Fruit fly (Drosophila melanogaster) whole organism, embryonic: ENCODE measurements around the gene CG6972.
A peak's percentile ranks its signal among the peaks of the same experiment; 100 is the strongest.

Experiments
- Adf1 ChIP-seq: fragments of 200-800 bp; sonication (Bioruptor generic); IDR thresholded peaks from 2 replicates; pipeline ENCODE4 v1.3.6; 2022; ENCODE audit warnings: missing biosample characterization, missing genetic modification characterization
- Awh ChIP-seq: fragments of 200-800 bp; sonication (Bioruptor generic); IDR thresholded peaks from 2 replicates; pipeline ENCODE4, ENCODE4 v1.3.6; 2022; ENCODE audit warnings: missing biosample characterization, missing genetic modification characterization
- CG10565 ChIP-seq: fragments of 200-800 bp; sonication (Bioruptor generic); optimal IDR thresholded peaks from 3 replicates; lab custom pipeline; 2016; ENCODE audit warnings: missing biosample characterization, mild to moderate bottlenecking, missing genetic modification characterization
- CG10959 ChIP-seq: fragments of 200-800 bp; sonication (Bioruptor generic); IDR thresholded peaks from 2 replicates; pipeline ENCODE4 v1.3.6; 2022; ENCODE audit warnings: missing biosample characterization, missing genetic modification characterization
- CG11695 ChIP-seq: fragments of 200-800 bp; sonication (Bioruptor generic); IDR thresholded peaks from 3 replicates; pipeline ENCODE4 v1.3.6; 2022; ENCODE audit warnings: missing biosample characterization, missing genetic modification characterization
- CG11723 ChIP-seq: fragments of 200-800 bp; sonication (Bioruptor generic); optimal IDR thresholded peaks from 2 replicates; lab custom pipeline; 2017; ENCODE audit warnings: missing biosample characterization, mild to moderate bottlenecking, missing genetic modification characterization
- CG12299 ChIP-seq: fragments of 200-800 bp; sonication (Bioruptor generic); optimal IDR thresholded peaks from 2 replicates; lab custom pipeline; 2018; ENCODE audit warnings: missing biosample characterization, mild to moderate bottlenecking, missing genetic modification characterization
- CG14710 ChIP-seq: fragments of 200-800 bp; sonication (Bioruptor generic); optimal IDR thresholded peaks from 3 replicates; lab custom pipeline; 2019; ENCODE audit warnings: missing biosample characterization, mild to moderate bottlenecking, missing genetic modification characterization, moderate library complexity
- CG16779 ChIP-seq: fragments of 200-800 bp; sonication (Bioruptor generic); IDR thresholded peaks from 2 replicates; pipeline ENCODE4 v1.3.6; 2022; ENCODE audit warnings: missing biosample characterization, missing genetic modification characterization
- CG18011 ChIP-seq: fragments of 200-800 bp; sonication (Bioruptor generic); optimal IDR thresholded peaks from 2 replicates; lab custom pipeline; 2017; ENCODE audit warnings: missing biosample characterization, missing genetic modification characterization, mild to moderate bottlenecking, moderate library complexity, missing genotype
- CG2202 ChIP-seq: fragments of 200-800 bp; sonication (Bioruptor generic); optimal IDR thresholded peaks from 2 replicates; lab custom pipeline; 2018; ENCODE audit warnings: missing biosample characterization, mild to moderate bottlenecking, missing genetic modification characterization
- CG31224 ChIP-seq: fragments of 200-800 bp; sonication (Bioruptor generic); IDR thresholded peaks from 2 replicates; pipeline ENCODE4 v1.3.6; 2022; ENCODE audit warnings: missing biosample characterization, missing genetic modification characterization
- CG4328 ChIP-seq: fragments of 200-800 bp; sonication (Bioruptor generic); optimal IDR thresholded peaks from 3 replicates; lab custom pipeline; 2017; ENCODE audit warnings: missing biosample characterization, missing genetic modification reagents, missing genetic modification characterization
- CG4617 ChIP-seq: fragments of 200-800 bp; sonication (Bioruptor generic); optimal IDR thresholded peaks from 3 replicates; lab custom pipeline; 2016; ENCODE audit warnings: missing biosample characterization, missing genetic modification characterization, borderline replicate concordance
- CG4820 ChIP-seq: fragments of 200-800 bp; sonication (Bioruptor generic); optimal IDR thresholded peaks from 3 replicates; lab custom pipeline; 2016; ENCODE audit warnings: missing biosample characterization, missing genetic modification characterization
- CG5180 ChIP-seq: fragments of 200-800 bp; sonication (Bioruptor generic); optimal IDR thresholded peaks from 3 replicates; lab custom pipeline; 2017; ENCODE audit warnings: missing biosample characterization, missing genetic modification characterization, mild to moderate bottlenecking, moderate library complexity, missing genetic modification reagents
- CkIIα-i1 ChIP-seq: fragments of 200-800 bp; sonication (Bioruptor generic); IDR thresholded peaks from 2 replicates; pipeline ENCODE4 v1.3.6; 2022; ENCODE audit warnings: missing biosample characterization, missing genetic modification characterization
- Dad ChIP-seq: fragments of 200-800 bp; sonication (Bioruptor generic); optimal IDR thresholded peaks from 3 replicates; lab custom pipeline; 2016; ENCODE audit warnings: missing biosample characterization, missing genetic modification characterization
- Doc2 ChIP-seq: fragments of 200-800 bp; sonication (Bioruptor generic); IDR thresholded peaks from 2 replicates; pipeline ENCODE4 v1.3.6; 2022; ENCODE audit warnings: missing biosample characterization, missing genetic modification characterization
- Drgx ChIP-seq: fragments of 200-800 bp; sonication (Bioruptor generic); IDR thresholded peaks from 2 replicates; pipeline ENCODE4 v1.3.6; 2022; ENCODE audit warnings: missing biosample characterization, missing genetic modification characterization
- GATAe ChIP-seq: fragments of 200-800 bp; sonication (Bioruptor generic); conservative IDR thresholded peaks from 2 replicates; pipeline ENCODE4 v1.3.6; 2022; ENCODE audit warnings: missing biosample characterization, missing genetic modification characterization
- HLH54F ChIP-seq: fragments of 200-800 bp; sonication (Bioruptor generic); optimal IDR thresholded peaks from 3 replicates; lab custom pipeline; 2016; ENCODE audit warnings: missing biosample characterization, missing genetic modification characterization
- Lim3 ChIP-seq: fragments of 200-800 bp; sonication (Bioruptor generic); IDR thresholded peaks from 2 replicates; pipeline ENCODE4 v1.3.6; 2022; ENCODE audit warnings: missing biosample characterization, missing genetic modification characterization
- NC2α ChIP-seq: fragments of 200-800 bp; sonication (Bioruptor generic); optimal IDR thresholded peaks from 2 replicates; lab custom pipeline; 2016; ENCODE audit warnings: missing biosample characterization, missing genetic modification characterization
- NK7.1 ChIP-seq: fragments of 200-800 bp; sonication (Bioruptor generic); optimal IDR thresholded peaks from 3 replicates; lab custom pipeline; 2016; ENCODE audit warnings: missing biosample characterization, missing genetic modification characterization
- Neu2 ChIP-seq: fragments of 200-800 bp; sonication (Bioruptor generic); optimal IDR thresholded peaks from 3 replicates; lab custom pipeline; 2016; ENCODE audit warnings: missing biosample characterization, missing genetic modification characterization, borderline replicate concordance
- Sox100B ChIP-seq: fragments of 200-800 bp; sonication (Bioruptor generic); optimal IDR thresholded peaks from 3 replicates; lab custom pipeline; 2018; ENCODE audit warnings: missing biosample characterization, mild to moderate bottlenecking, missing genetic modification characterization
- ab ChIP-seq: fragments of 200-800 bp; sonication (Bioruptor generic); optimal IDR thresholded peaks from 2 replicates; lab custom pipeline; 2016; ENCODE audit warnings: missing biosample characterization, missing genetic modification characterization
- ac ChIP-seq: fragments of 200-800 bp; sonication (Bioruptor generic); optimal IDR thresholded peaks from 3 replicates; lab custom pipeline; 2017; ENCODE audit warnings: missing biosample characterization, mild to moderate bottlenecking, missing genetic modification characterization
- cas ChIP-seq: fragments of 200-800 bp; sonication (Bioruptor generic); IDR thresholded peaks from 2 replicates; pipeline ENCODE4 v1.3.6; 2022; ENCODE audit warnings: missing biosample characterization, missing genetic modification characterization
- cwo ChIP-seq: fragments of 200-800 bp; sonication (Bioruptor generic); optimal IDR thresholded peaks from 3 replicates; lab custom pipeline; 2017; ENCODE audit warnings: missing biosample characterization, missing genetic modification characterization, mild to moderate bottlenecking, moderate library complexity, missing genetic modification reagents
- dmrt99B ChIP-seq: fragments of 200-800 bp; sonication (Bioruptor generic); optimal IDR thresholded peaks from 2 replicates; lab custom pipeline; 2018; ENCODE audit warnings: missing biosample characterization, mild to moderate bottlenecking, missing genetic modification characterization, moderate library complexity
- exex ChIP-seq: fragments of 200-800 bp; sonication (Bioruptor generic); optimal IDR thresholded peaks from 4 replicates; lab custom pipeline; 2018; ENCODE audit warnings: missing biosample characterization, mild to moderate bottlenecking, missing genetic modification characterization, moderate library complexity
- fd3F ChIP-seq: fragments of 200-800 bp; sonication (Bioruptor generic); optimal IDR thresholded peaks from 2 replicates; lab custom pipeline; 2018; ENCODE audit warnings: missing biosample characterization, mild to moderate bottlenecking, missing genetic modification characterization, moderate library complexity
- fd64A ChIP-seq: fragments of 200-800 bp; sonication (Bioruptor generic); optimal IDR thresholded peaks from 3 replicates; lab custom pipeline; 2018; ENCODE audit warnings: missing biosample characterization, mild to moderate bottlenecking, missing genetic modification characterization
- fd96Cb ChIP-seq: fragments of 200-800 bp; sonication (Bioruptor generic); optimal IDR thresholded peaks from 2 replicates; lab custom pipeline; 2018; ENCODE audit warnings: missing biosample characterization, mild to moderate bottlenecking, missing genetic modification characterization, moderate library complexity
- gce ChIP-seq: fragments of 200-800 bp; sonication (Bioruptor generic); IDR thresholded peaks from 3 replicates; pipeline ENCODE4 v1.3.6; 2022; ENCODE audit warnings: missing biosample characterization, missing genetic modification characterization
- gcm ChIP-seq: fragments of 200-800 bp; sonication (Bioruptor generic); optimal IDR thresholded peaks from 2 replicates; lab custom pipeline; 2019; ENCODE audit warnings: missing biosample characterization, mild to moderate bottlenecking, missing genetic modification characterization, moderate library complexity
- h ChIP-seq: fragments of >200 bp; optimal IDR thresholded peaks from 2 replicates; lab custom pipeline; 2017
- hth ChIP-seq: fragments of >200 bp; optimal IDR thresholded peaks from 2 replicates; lab custom pipeline; 2017; ENCODE audit warnings: inconsistent platforms
- jumu ChIP-seq: fragments of 200-800 bp; sonication (Bioruptor generic); optimal IDR thresholded peaks from 3 replicates; lab custom pipeline; 2016; ENCODE audit warnings: missing biosample characterization, missing genetic modification characterization
- kah ChIP-seq: fragments of 200-800 bp; sonication (Bioruptor generic); optimal IDR thresholded peaks from 2 replicates; lab custom pipeline; 2018; ENCODE audit warnings: missing biosample characterization, mild to moderate bottlenecking, missing genetic modification characterization
- klu ChIP-seq: fragments of 200-800 bp; sonication (Bioruptor generic); IDR thresholded peaks from 2 replicates; pipeline ENCODE4 v1.3.6; 2022; ENCODE audit warnings: missing biosample characterization, missing genetic modification characterization
- oc ChIP-seq: fragments of 200-800 bp; sonication (Bioruptor generic); optimal IDR thresholded peaks from 2 replicates; lab custom pipeline; 2018; ENCODE audit warnings: missing biosample characterization, mild to moderate bottlenecking, missing genetic modification characterization, moderate library complexity
- sens ChIP-seq: fragments of 200-800 bp; sonication (Bioruptor generic); peaks from one replicate; lab custom pipeline; 2016; ENCODE audit warnings: missing biosample characterization, missing genetic modification characterization
- shn ChIP-seq: fragments of 200-800 bp; sonication (Bioruptor generic); optimal IDR thresholded peaks from 3 replicates; lab custom pipeline; 2016; ENCODE audit warnings: missing biosample characterization, missing genetic modification characterization
- slbo ChIP-seq: fragments of 200-800 bp; sonication (Bioruptor generic); IDR thresholded peaks from 2 replicates; pipeline ENCODE4 v1.3.6; 2022; ENCODE audit warnings: missing biosample characterization, missing genetic modification characterization
- slp2 ChIP-seq: fragments of 200-800 bp; sonication (Bioruptor generic); optimal IDR thresholded peaks from 2 replicates; lab custom pipeline; 2016; ENCODE audit warnings: missing biosample characterization, missing genetic modification characterization
- so ChIP-seq: fragments of 200-800 bp; sonication (Bioruptor generic); IDR thresholded peaks from 3 replicates; pipeline ENCODE4 v1.3.6; 2022; ENCODE audit warnings: missing biosample characterization, missing genetic modification characterization
- tgo ChIP-seq: fragments of 200-800 bp; sonication (Bioruptor generic); IDR thresholded peaks from 3 replicates; pipeline ENCODE4 v1.3.6; 2022; ENCODE audit warnings: missing biosample characterization, missing genetic modification characterization
- tx ChIP-seq: fragments of 200-800 bp; sonication (Bioruptor generic); optimal IDR thresholded peaks from 2 replicates; lab custom pipeline; 2016; ENCODE audit warnings: missing biosample characterization, missing genetic modification characterization
- zfh1 ChIP-seq: fragments of 200-800 bp; sonication (Bioruptor generic); IDR thresholded peaks from 3 replicates; pipeline ENCODE4 v1.3.6; 2022; ENCODE audit warnings: missing biosample characterization, missing genetic modification characterization

CG6972 gene

dm6 chr3R:22684948-22685253 lies 16.9 kb upstream of the CG6972 start:
- TF ChIP-seq CG31224 (GFP tag; lab: Robert Waterston, UW), result no peak
- TF ChIP-seq CG2202, result no peak
- TF ChIP-seq CG10565 (GFP tag; lab: Kevin White, UChicago), result no peak
- TF ChIP-seq fd64A (GFP tag; lab: Kevin White, UChicago), result no peak
- TF ChIP-seq sens (GFP tag; lab: Kevin White, UChicago), result peak; percentile 72
- no peak for TF ChIP-seq Lim3
- peak; percentile 82 for TF ChIP-seq cwo (GFP tag; lab: Kevin White, UChicago)
- no peak for TF ChIP-seq slbo (GFP tag; lab: Robert Waterston, UW)
- TF ChIP-seq Awh, result 0 out of 2 replicates have a peak, but pooled peaks have one; percentile 7
- peak; percentile 46 for TF ChIP-seq exex
- no peak for TF ChIP-seq Adf1 (GFP tag; lab: Robert Waterston, UW)
- no peak for TF ChIP-seq HLH54F (GFP tag; lab: Kevin White, UChicago)
- no peak for TF ChIP-seq shn (GFP tag; lab: Kevin White, UChicago)
- TF ChIP-seq tgo (GFP tag; lab: Robert Waterston, UW), result no peak
- no peak for TF ChIP-seq Doc2
- TF ChIP-seq fd96Cb, result no peak
- no peak for TF ChIP-seq CG18011
- no peak for TF ChIP-seq Neu2 (GFP tag; lab: Kevin White, UChicago)
- TF ChIP-seq CkIIα-i1 (GFP tag; lab: Robert Waterston, UW), result no peak
- no peak for TF ChIP-seq GATAe (GFP tag; lab: Robert Waterston, UW)
- TF ChIP-seq tx, result no peak
- TF ChIP-seq CG11695 (GFP tag; lab: Robert Waterston, UW), result 0 out of 3 replicates have a peak, but pooled peaks have one; percentile 14

dm6 chr3R:22686336-22686874 lies 15.4 kb upstream of the CG6972 start, which contains the start of the genes Gclm and CG17625:
Gclm (minus strand) TSS chr3R:22686510.
CG17625 (plus strand) TSS chr3R:22686849.
- no peak for TF ChIP-seq CG4820
- TF ChIP-seq slp2 (GFP tag; lab: Kevin White, UChicago), result no peak
- peak; percentile 3 for TF ChIP-seq oc
- TF ChIP-seq CG14710 (tag; lab: Kevin White, UChicago), result peak; percentile 84
- TF ChIP-seq CG4617, result no peak
- TF ChIP-seq gcm, result peak; percentile 57
- TF ChIP-seq gce (GFP tag; lab: Robert Waterston, UW), result no peak
- no peak for TF ChIP-seq ab (GFP tag; lab: Kevin White, UChicago)
- TF ChIP-seq Drgx (GFP tag; lab: Robert Waterston, UW), result peak; percentile 44
- TF ChIP-seq h (lab: Kevin White, UChicago), result no peak
- TF ChIP-seq NK7.1 (GFP tag; lab: Kevin White, UChicago), result no peak
- peak; percentile 57 for TF ChIP-seq kah
- no peak for TF ChIP-seq CG5180 (GFP tag; lab: Kevin White, UChicago)
- no peak; the same call in 1 of the 2 replicates for TF ChIP-seq CG16779
- TF ChIP-seq cas (GFP tag; lab: Robert Waterston, UW), result no peak
- TF ChIP-seq Dad (GFP tag; lab: Kevin White, UChicago), result peak; percentile 29
- no peak for TF ChIP-seq ac (GFP tag; lab: Kevin White, UChicago)
- peak; percentile 3 for TF ChIP-seq jumu
- 0 out of 3 replicates have a peak, but pooled peaks have one; percentile 32 for TF ChIP-seq so
- TF ChIP-seq NC2α (GFP tag; lab: Kevin White, UChicago), result no peak
- TF ChIP-seq Lim3, result no peak
- TF ChIP-seq Sox100B (GFP tag; lab: Kevin White, UChicago), result peak; percentile 32
- no peak for TF ChIP-seq CG11723 (GFP tag; lab: Kevin White, UChicago)
- TF ChIP-seq fd3F (GFP tag; lab: Kevin White, UChicago), result peak; percentile 26
- peak; percentile 20 for TF ChIP-seq CG12299 (tag; lab: Kevin White, UChicago)
- TF ChIP-seq klu (GFP tag; lab: Robert Waterston, UW), result peak; percentile 35; the same call in 1 of the 2 replicates
- TF ChIP-seq hth (lab: Kevin White, UChicago), result no peak
- peak; percentile 38; the same call in 1 of the 3 replicates for TF ChIP-seq zfh1 (GFP tag; lab: Robert Waterston, UW)
- TF ChIP-seq tgo (GFP tag; lab: Robert Waterston, UW), result peak; percentile 50
- TF ChIP-seq CG10959 (GFP tag; lab: Robert Waterston, UW), result peak; percentile 27; the same call in 1 of the 2 replicates
- TF ChIP-seq CG4328 (GFP tag; lab: Kevin White, UChicago), result peak; percentile 55
- TF ChIP-seq dmrt99B (tag; lab: Kevin White, UChicago), result peak; percentile 36
